Worm (Caenorhabditis elegans) whole organism, young adult: ENCODE measurements around the gene rmd-3.

Experiments used
- B0261.1 ChIP-seq: sonication (generic microtip); optimal IDR thresholded peaks from 2 replicates; lab custom pipeline; 2016; ENCODE audit warnings: mild to moderate bottlenecking, missing genetic modification characterization, moderate library complexity, missing compliant biosample characterization
- B0336.3 ChIP-seq: fragments of 200-800 bp; sonication (Bioruptor generic); IDR thresholded peaks from 2 replicates; pipeline ENCODE4 v1.3.6; 2022; ENCODE audit warnings: missing genetic modification characterization, missing compliant biosample characterization
- F37B4.10 ChIP-seq: fragments of 200-800 bp; sonication (Bioruptor generic); IDR thresholded peaks from 2 replicates; pipeline ENCODE4 v1.3.6; 2022; ENCODE audit warnings: missing genetic modification characterization, missing compliant biosample characterization
- F52B5.7 ChIP-seq: sonication (generic microtip); optimal IDR thresholded peaks from 2 replicates; lab custom pipeline; 2016; ENCODE audit warnings: mild to moderate bottlenecking, missing genetic modification characterization, missing compliant biosample characterization
- K12H6.12 ChIP-seq: fragments of 200-800 bp; sonication (Bioruptor generic); optimal IDR thresholded peaks from 2 replicates; lab custom pipeline; 2018; ENCODE audit warnings: mild to moderate bottlenecking, missing genetic modification characterization, missing compliant biosample characterization
- Y53F4B.3 ChIP-seq: fragments of 200-800 bp; sonication (Bioruptor generic); IDR thresholded peaks from 2 replicates; pipeline ENCODE4 v1.3.6; 2022; ENCODE audit warnings: missing genetic modification reagents, missing genetic modification characterization, missing compliant biosample characterization
- Y53G8AR.9 ChIP-seq: fragments of 200-800 bp; sonication (Bioruptor generic); conservative IDR thresholded peaks from 2 replicates; pipeline ENCODE4 v1.3.6; 2022; ENCODE audit warnings: missing genetic modification reagents, missing genetic modification characterization, missing compliant biosample characterization
- ZK185.1 ChIP-seq: sonication (generic microtip); optimal IDR thresholded peaks from 2 replicates; lab custom pipeline; 2016; ENCODE audit warnings: mild to moderate bottlenecking, missing genetic modification characterization, missing compliant biosample characterization; ENCODE audit not compliant: poor library complexity, severe bottlenecking
- atf-7 ChIP-seq: sonication (generic microtip); optimal IDR thresholded peaks from 2 replicates; lab custom pipeline; 2017; ENCODE audit warnings: mild to moderate bottlenecking, missing genetic modification characterization, missing compliant biosample characterization
- attf-5 ChIP-seq: fragments of 200-800 bp; sonication (Bioruptor generic); optimal IDR thresholded peaks from 2 replicates; lab custom pipeline; 2018; ENCODE audit warnings: mild to moderate bottlenecking, missing genetic modification characterization, missing compliant biosample characterization
- attf-6 ChIP-seq: fragments of 200-800 bp; sonication (Bioruptor generic); IDR thresholded peaks from 2 replicates; pipeline ENCODE4 v1.3.6; 2022; ENCODE audit warnings: missing genetic modification reagents, missing genetic modification characterization, missing compliant biosample characterization
- cebp-1 ChIP-seq, 2 experiments: fragments of 200-800 bp in 1 of 2; sonication (Bioruptor generic) in 1 of 2; sonication (generic microtip) in 1 of 2; IDR thresholded peaks in 1 of 2; optimal IDR thresholded peaks in 1 of 2; 2 replicates each; pipeline versions ENCODE4 v1.3.6 to Lab custom; 2017 to 2022; ENCODE audit warnings: missing compliant biosample characterization in 2 of 2, missing genetic modification characterization in 2 of 2, mild to moderate bottlenecking in 1 of 2, missing genetic modification reagents in 1 of 2, moderate library complexity in 1 of 2
- ceh-27 ChIP-seq: fragments of 200-800 bp; sonication (Bioruptor generic); optimal IDR thresholded peaks from 2 replicates; lab custom pipeline; 2018; ENCODE audit warnings: mild to moderate bottlenecking, missing genetic modification characterization, moderate library complexity, missing compliant biosample characterization
- ceh-40 ChIP-seq: fragments of 200-800 bp; sonication (Bioruptor generic); IDR thresholded peaks from 2 replicates; pipeline ENCODE4 v1.3.6; 2022; ENCODE audit warnings: missing genetic modification characterization, missing compliant biosample characterization
- dox-1 ChIP-seq: fragments of 200-800 bp; sonication (Bioruptor generic); IDR thresholded peaks from 2 replicates; pipeline ENCODE4 v1.3.6; 2022; ENCODE audit warnings: missing genetic modification reagents, missing genetic modification characterization, missing compliant biosample characterization
- efl-1 ChIP-seq: fragments of 150-350 bp; optimal IDR thresholded peaks from 2 replicates; lab custom pipeline; 2014; ENCODE audit warnings: missing biosample characterization, missing genetic modification reagents, missing genetic modification characterization
- egl-44 ChIP-seq: fragments of 200-800 bp; sonication (Bioruptor generic); IDR thresholded peaks from 2 replicates; pipeline ENCODE4 v1.3.6; 2022; ENCODE audit warnings: missing genetic modification reagents, missing genetic modification characterization, missing compliant biosample characterization
- gei-17 ChIP-seq: fragments of 200-800 bp; sonication (Bioruptor generic); optimal IDR thresholded peaks from 2 replicates; lab custom pipeline; 2018; ENCODE audit warnings: mild to moderate bottlenecking, missing genetic modification characterization, missing compliant biosample characterization
- hmg-1.2 ChIP-seq: fragments of 200-800 bp; sonication (Bioruptor generic); IDR thresholded peaks from 2 replicates; pipeline ENCODE4 v1.3.6; 2022; ENCODE audit warnings: missing genetic modification reagents, missing genetic modification characterization, missing compliant biosample characterization
- hsf-1 ChIP-seq: fragments of 200-800 bp; sonication (Bioruptor generic); IDR thresholded peaks from 2 replicates; pipeline ENCODE4 v1.3.6; 2022; ENCODE audit warnings: missing genetic modification reagents, missing genetic modification characterization, missing compliant biosample characterization
- let-607 ChIP-seq, 2 experiments: fragments of 200-800 bp in 1 of 2; sonication (Bioruptor generic) in 1 of 2; sonication (generic microtip) in 1 of 2; optimal IDR thresholded peaks; 2 replicates each; lab custom pipeline; 2016 to 2018; ENCODE audit warnings: mild to moderate bottlenecking in 2 of 2, missing compliant biosample characterization in 2 of 2, missing genetic modification characterization in 2 of 2, moderate library complexity in 2 of 2, missing genotype in 1 of 2
- lin-35 ChIP-seq, 3 experiments: fragments of 150-350 bp in 2 of 3; sonication (generic microtip) in 1 of 3; optimal IDR thresholded peaks; 2 replicates each; lab custom pipeline; 2014 to 2018; ENCODE audit warnings: missing biosample characterization in 3 of 3, missing genetic modification characterization in 3 of 3, missing genetic modification reagents in 3 of 3
- lin-40 ChIP-seq: sonication (generic microtip); optimal IDR thresholded peaks from 2 replicates; lab custom pipeline; 2016; ENCODE audit warnings: missing genetic modification characterization, mild to moderate bottlenecking, missing compliant biosample characterization, missing genotype, missing genetic modification reagents
- lin-54 ChIP-seq: fragments of 200-800 bp; sonication (Bioruptor generic); optimal IDR thresholded peaks from 2 replicates; lab custom pipeline; 2018; ENCODE audit warnings: mild to moderate bottlenecking, missing genetic modification characterization, missing compliant biosample characterization
- lir-1 ChIP-seq: fragments of 200-800 bp; sonication (Bioruptor generic); conservative IDR thresholded peaks from 2 replicates; pipeline ENCODE4 v1.3.6; 2022; ENCODE audit warnings: missing genetic modification reagents, missing genetic modification characterization, missing compliant biosample characterization
- madf-10 ChIP-seq: sonication (generic microtip); optimal IDR thresholded peaks from 2 replicates; lab custom pipeline; 2016; ENCODE audit warnings: mild to moderate bottlenecking, missing genetic modification characterization, missing compliant biosample characterization
- madf-6 ChIP-seq: fragments of 200-800 bp; sonication (Bioruptor generic); IDR thresholded peaks from 2 replicates; pipeline ENCODE4 v1.3.6; 2022; ENCODE audit warnings: missing genetic modification reagents, missing genetic modification characterization, missing compliant biosample characterization
- mcd-1 ChIP-seq: fragments of 200-800 bp; sonication (Bioruptor generic); IDR thresholded peaks from 2 replicates; pipeline ENCODE4 v1.3.6; 2022; ENCODE audit warnings: missing genetic modification reagents, missing genetic modification characterization, missing compliant biosample characterization
- mel-28 ChIP-seq: sonication (generic microtip); optimal IDR thresholded peaks from 2 replicates; lab custom pipeline; 2016; ENCODE audit warnings: borderline replicate concordance, mild to moderate bottlenecking, missing genetic modification characterization, missing compliant biosample characterization
- mes-4 ChIP-seq: sonication (generic microtip); optimal IDR thresholded peaks from 2 replicates; lab custom pipeline; 2016; ENCODE audit warnings: missing genotype, missing genetic modification characterization, missing compliant biosample characterization
- nfya-2 ChIP-seq: fragments of 200-800 bp; sonication (Bioruptor generic); IDR thresholded peaks from 2 replicates; pipeline ENCODE4 v1.3.6; 2022; ENCODE audit warnings: missing genetic modification reagents, missing genetic modification characterization, missing compliant biosample characterization
- nfyb-1 ChIP-seq: fragments of 200-800 bp; sonication (Bioruptor generic); IDR thresholded peaks from 2 replicates; pipeline ENCODE4 v1.3.6; 2022; ENCODE audit warnings: missing genetic modification reagents, missing genetic modification characterization, missing compliant biosample characterization
- nhr-80 ChIP-seq: sonication (generic microtip); optimal IDR thresholded peaks from 2 replicates; lab custom pipeline; 2016; ENCODE audit warnings: missing genetic modification characterization, missing compliant biosample characterization
- pbrm-1 ChIP-seq: fragments of 200-800 bp; sonication (Bioruptor generic); IDR thresholded peaks from 2 replicates; pipeline ENCODE4 v1.3.6; 2022; ENCODE audit warnings: missing genetic modification reagents, missing genetic modification characterization, missing compliant biosample characterization
- rcor-1 ChIP-seq: fragments of 200-800 bp; sonication (Bioruptor generic); IDR thresholded peaks from 2 replicates; pipeline ENCODE4 v1.3.6; 2022; ENCODE audit warnings: missing genetic modification reagents, missing genetic modification characterization, missing compliant biosample characterization
- sdz-38 ChIP-seq: sonication (generic microtip); optimal IDR thresholded peaks from 2 replicates; lab custom pipeline; 2016; ENCODE audit warnings: missing genotype, missing genetic modification characterization, missing compliant biosample characterization
- snpc-1.1 ChIP-seq: sonication (generic microtip); optimal IDR thresholded peaks from 2 replicates; lab custom pipeline; 2017; ENCODE audit warnings: missing genetic modification characterization, mild to moderate bottlenecking, missing compliant biosample characterization, antibody characterized with exemption, moderate library complexity, missing genotype, missing genetic modification reagents; ENCODE audit not compliant: insufficient read depth
- snpc-4 ChIP-seq, 5 experiments: fragments of 150-350 bp in 1 of 5; sonication (generic microtip) in 4 of 5; optimal IDR thresholded peaks; 2 replicates each; lab custom pipeline; 2014 to 2018; ENCODE audit warnings: missing genetic modification characterization in 5 of 5, missing biosample characterization in 3 of 5, antibody characterized with exemption in 2 of 5, mild to moderate bottlenecking in 2 of 5, missing compliant biosample characterization in 2 of 5, missing genotype in 2 of 5, moderate library complexity in 2 of 5, missing genetic modification reagents in 1 of 5
- tbp1 ChIP-seq: fragments of 200-800 bp; sonication (Bioruptor generic); optimal IDR thresholded peaks from 2 replicates; lab custom pipeline; 2018; ENCODE audit warnings: mild to moderate bottlenecking, missing genetic modification characterization, missing compliant biosample characterization
- unc-62 ChIP-seq: fragments of 150-350 bp; optimal IDR thresholded peaks from 2 replicates; lab custom pipeline; 2014; ENCODE audit warnings: missing biosample characterization, missing genetic modification reagents, missing genetic modification characterization
- zim-3 ChIP-seq: sonication (generic microtip); optimal IDR thresholded peaks from 2 replicates; lab custom pipeline; 2017; ENCODE audit warnings: mild to moderate bottlenecking, missing genetic modification characterization, moderate library complexity, missing compliant biosample characterization
- ztf-18 ChIP-seq: sonication (generic microtip); optimal IDR thresholded peaks from 2 replicates; lab custom pipeline; 2016; ENCODE audit warnings: missing genotype, mild to moderate bottlenecking, missing genetic modification characterization, missing compliant biosample characterization
- ztf-26 ChIP-seq: sonication (generic microtip); optimal IDR thresholded peaks from 2 replicates; lab custom pipeline; 2017; ENCODE audit warnings: missing genetic modification characterization, missing compliant biosample characterization

Gene rmd-3

DNA sequence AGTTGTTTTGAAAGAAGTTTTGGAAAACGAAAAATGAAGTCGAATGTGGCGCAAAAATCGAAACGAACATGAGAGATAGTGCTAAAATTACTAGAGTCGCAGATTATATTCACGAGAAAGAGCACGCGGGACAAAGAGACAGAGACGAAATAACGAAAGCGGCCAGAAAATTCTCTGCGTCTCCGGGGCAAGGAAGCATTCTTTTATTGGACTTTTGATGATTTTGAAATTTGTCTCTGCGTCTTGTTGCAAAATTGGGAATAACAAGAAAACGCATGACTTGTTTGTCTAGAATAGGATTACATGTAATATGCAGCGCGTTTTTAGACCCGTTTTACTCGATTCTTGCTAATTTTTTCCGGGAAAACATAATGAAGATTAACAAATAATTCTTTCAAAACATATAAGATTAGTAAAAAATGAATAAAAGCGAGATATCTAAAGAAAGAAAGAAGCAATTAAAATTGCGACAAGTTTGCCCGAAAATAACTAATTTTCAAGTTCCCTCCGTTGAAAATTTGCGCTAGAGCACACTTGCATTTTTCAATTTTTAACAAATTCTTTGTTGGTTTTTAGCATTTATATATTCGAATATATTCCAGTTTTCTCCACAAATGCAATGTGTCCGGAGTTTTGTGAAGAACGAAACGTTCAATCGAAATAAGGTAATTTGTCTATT lies 8.6 kb upstream of the rmd-3 start, which contains the start of the genes B0491.6 and pigm-1:
Gene B0491.6, minus strand, starts transcription at position 466 of the 679 bp plus-strand sequence.
Gene pigm-1, plus strand, starts transcription at position 568 of the 679 bp plus-strand sequence.
- TF ChIP-seq F52B5.7: no peak
- peak; percentile 90 for TF ChIP-seq attf-5 (GFP tag; lab: Kevin White, UChicago)
- TF ChIP-seq ZK185.1 (tag; lab: Kevin White, UChicago): peak; percentile 22
- peak; percentile 30 for TF ChIP-seq tbp1 (GFP tag; lab: Kevin White, UChicago)
- TF ChIP-seq lir-1 (GFP tag; lab: Robert Waterston, UW): 0 out of 2 replicates have a peak, but pooled peaks have one; percentile 10
- 0 out of 2 replicates have a peak, but pooled peaks have one; percentile 39 for TF ChIP-seq hsf-1 (GFP tag; lab: Robert Waterston, UW)
- TF ChIP-seq lin-40: peak; percentile 64
- peak; percentile 53 for TF ChIP-seq dox-1 (GFP tag; lab: Robert Waterston, UW)
- TF ChIP-seq pbrm-1 (GFP tag; lab: Robert Waterston, UW): 0 out of 2 replicates have a peak, but pooled peaks have one; percentile 16
- peak; percentile 12; the same call in 1 of the 2 replicates for TF ChIP-seq madf-6
- TF ChIP-seq madf-10 (tag; lab: Kevin White, UChicago): peak; percentile 6
- TF ChIP-seq efl-1 (GFP tag; lab: Kevin White, UChicago): peak; percentile 72
- TF ChIP-seq Y53F4B.3 (GFP tag; lab: Robert Waterston, UW): no peak
- no peak for TF ChIP-seq B0336.3 (GFP tag; lab: Robert Waterston, UW)
- TF ChIP-seq egl-44: 0 out of 2 replicates have a peak, but pooled peaks have one; percentile 15
- TF ChIP-seq nhr-80: peak; percentile 42
- TF ChIP-seq cebp-1 (GFP tag; IDR thresholded peaks at IDR 0.05; lab: Robert Waterston, UW): peak; percentile 62; the same call in 1 of the 2 replicates
- peak; percentile 91 for TF ChIP-seq cebp-1 (tag; optimal IDR thresholded peaks at IDR 0.05; lab: Kevin White, UChicago)
- TF ChIP-seq ztf-18 (tag; lab: Kevin White, UChicago): peak; percentile 77
- TF ChIP-seq F37B4.10 (GFP tag; lab: Robert Waterston, UW): no peak
- TF ChIP-seq lin-54 (GFP tag; lab: Kevin White, UChicago): peak; percentile 62
- peak; percentile 61; the same call in 1 of the 2 replicates for TF ChIP-seq mcd-1 (GFP tag; lab: Robert Waterston, UW)
- TF ChIP-seq zim-3: no peak
- peak; percentile 12 for TF ChIP-seq snpc-4 (GFP tag; optimal IDR thresholded peaks at IDR 0.05; lab: Kevin White, UChicago)
- TF ChIP-seq snpc-4 (tag; optimal IDR thresholded peaks at IDR 0.05; lab: Kevin White, UChicago): peak in 3 of 4 experiments; percentile 19 to 53 (median 50)
- TF ChIP-seq hmg-1.2 (GFP tag; lab: Robert Waterston, UW): peak; percentile 94
- TF ChIP-seq ztf-26 (tag; lab: Kevin White, UChicago): no peak
- peak; percentile 70 for TF ChIP-seq K12H6.12 (tag; lab: Kevin White, UChicago)
- peak; percentile 16 for TF ChIP-seq ceh-27 (GFP tag; lab: Kevin White, UChicago)
- peak in 2 of 3 experiments; percentile 38 to 63 for TF ChIP-seq lin-35 (GFP tag; optimal IDR thresholded peaks at IDR 0.05; lab: Kevin White, UChicago)

DNA sequence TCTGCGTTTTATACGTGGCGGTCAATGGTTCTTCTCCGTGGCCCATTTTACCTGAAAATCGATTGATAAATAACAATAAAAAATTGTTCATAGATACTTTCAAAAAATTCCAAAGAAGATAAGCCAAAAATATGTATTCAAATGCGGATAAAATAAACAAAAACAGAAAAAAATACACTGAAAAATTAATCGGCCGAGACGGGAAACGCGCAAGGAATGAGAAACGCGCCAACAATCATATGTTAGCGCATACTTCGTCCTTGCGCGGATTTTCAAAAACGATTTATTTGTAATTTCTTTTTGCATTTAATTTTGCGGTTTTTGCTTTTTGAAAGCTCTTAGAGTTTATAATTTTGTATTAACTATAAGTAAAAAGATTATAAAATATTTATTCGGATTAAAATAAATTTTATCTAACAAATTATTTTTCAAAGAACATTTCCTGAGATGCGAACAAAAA lies 6.2 kb upstream of the rmd-3 start, which contains the start of gene nduf-11:
Gene nduf-11, minus strand, starts transcription at position 51 of the 460 bp plus-strand sequence.
- TF ChIP-seq unc-62 (no peak), gei-17 (GFP tag; lab: Kevin White, UChicago) (no peak), nfyb-1 (GFP tag; lab: Robert Waterston, UW) (peak; percentile 79), attf-6 (GFP tag; lab: Robert Waterston, UW) (0 out of 2 replicates have a peak, but pooled peaks have one; percentile 44), B0261.1 (tag; lab: Kevin White, UChicago) (no peak), hsf-1 (GFP tag; lab: Robert Waterston, UW) (peak; percentile 57; the same call in 1 of the 2 replicates), B0336.3 (GFP tag; lab: Robert Waterston, UW) (peak; percentile 85), nfya-2 (no peak), snpc-1.1 (tag; lab: Kevin White, UChicago) (no peak), ceh-40 (GFP tag; lab: Robert Waterston, UW) (no peak), nhr-80 (peak; percentile 32), let-607 (tag; optimal IDR thresholded peaks at IDR 0.05; lab: Kevin White, UChicago) (peak in 1 of 2 experiments; percentile 28), lin-54 (GFP tag; lab: Kevin White, UChicago) (peak; percentile 96), sdz-38 (tag; lab: Kevin White, UChicago) (no peak), atf-7 (tag; lab: Kevin White, UChicago) (no peak), rcor-1 (GFP tag; lab: Robert Waterston, UW) (peak; percentile 51), Y53G8AR.9 (GFP tag; lab: Robert Waterston, UW) (peak; percentile 77), mel-28 (tag; lab: Kevin White, UChicago) (no peak), F37B4.10 (GFP tag; lab: Robert Waterston, UW) (no peak), mes-4 (no peak)
